Fruit fly (Drosophila melanogaster) whole organism: ENCODE results near the gene CG9928.

Experiments
- CG8478 ChIP-seq: fragments of >200 bp; optimal IDR thresholded peaks from 2 replicates; lab custom pipeline; 2018; ENCODE audit warnings: inconsistent platforms
- pan ChIP-seq: fragments of >200 bp; optimal IDR thresholded peaks from 2 replicates; lab custom pipeline; 2017
- usp ChIP-seq: fragments of >200 bp; optimal IDR thresholded peaks from 2 replicates; lab custom pipeline; 2017; ENCODE audit warnings: missing biosample characterization, missing genetic modification characterization, mixed read lengths

dm6 chr2L:13145035-13145683 is 2.5 kb upstream of the CG9928 start:
- no peak for TF ChIP-seq pan
- no peak for TF ChIP-seq usp (GFP tag; lab: Kevin White, UChicago)
- TF ChIP-seq CG8478 (lab: Kevin White, UChicago), result no peak
